Fruit fly (Drosophila melanogaster): ENCODE data around the gene Naa20B.

Naa20B gene

DNA sequence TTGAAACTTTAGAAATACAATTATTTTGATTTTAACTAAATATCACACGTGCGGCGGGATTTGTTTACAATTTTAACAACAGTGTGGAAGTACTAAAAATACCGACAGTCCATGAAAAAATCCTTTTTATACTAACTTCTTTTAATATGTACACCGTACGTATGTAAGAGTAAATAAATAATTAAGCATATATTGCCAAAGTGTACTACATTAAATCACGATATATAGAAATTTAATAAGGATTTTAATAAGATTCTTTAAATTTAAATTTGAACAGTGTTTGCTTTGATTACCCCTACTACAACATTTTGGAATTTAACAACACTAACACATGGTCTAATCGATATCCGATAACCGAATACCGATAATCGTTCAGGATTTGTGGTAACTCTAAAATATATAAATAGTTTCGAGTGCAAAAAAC lies 35.0 kb upstream of the Naa20B start, which contains the start of the genes Ski6 and CG16812 (continued):
- TF ChIP-seq CG17385 (GFP tag; optimal IDR thresholded peaks at IDR 0.05) (peak; percentile 58), CG18476 (GFP tag; optimal IDR thresholded peaks at IDR 0.05) (peak; percentile 20), CG1603 (tag; optimal IDR thresholded peaks at IDR 0.05) (peak; percentile 44), CG7786 (GFP tag; optimal IDR thresholded peaks at IDR 0.05) (peak; percentile 12), stc (GFP tag; IDR thresholded peaks at IDR 0.05) (peak; percentile 65), CG3163 (GFP tag; optimal IDR thresholded peaks at IDR 0.05) (no peak), repo (GFP tag; optimal IDR thresholded peaks at IDR 0.05) (no peak), CG6272 (GFP tag; IDR thresholded peaks at IDR 0.05) (no peak), Sox102F (GFP tag; optimal IDR thresholded peaks at IDR 0.05) (peak; percentile 81), twi (tag; optimal IDR thresholded peaks at IDR 0.05) (peak; percentile 65), Hand (GFP tag; optimal IDR thresholded peaks at IDR 0.05) (no peak), sna (GFP tag; IDR thresholded peaks at IDR 0.05; ENCODE audit: partially characterized antibody) (0 out of 2 replicates have a peak, but pooled peaks have one; percentile 21), BEAF-32 (GFP tag; optimal IDR thresholded peaks at IDR 0.05) (peak; percentile 60), CG8388 (GFP tag; optimal IDR thresholded peaks at IDR 0.05) (peak; percentile 63), CG7271 (tag; optimal IDR thresholded peaks at IDR 0.05) (peak; percentile 49), MESR4 (GFP tag; optimal IDR thresholded peaks at IDR 0.05) (peak; percentile 41), BtbVII (GFP tag; optimal IDR thresholded peaks at IDR 0.05) (no peak), Stat92E (GFP tag; optimal IDR thresholded peaks at IDR 0.05) (peak in 1 of 3 experiments; percentile 8), CkIIα-i1 (GFP tag; IDR thresholded peaks at IDR 0.05) (no peak), CG2129 (GFP tag; IDR thresholded peaks at IDR 0.05; ENCODE audit: partially characterized antibody) (no peak), CG17361 (GFP tag; IDR thresholded peaks at IDR 0.05) (peak; percentile 84), Fer1 (GFP tag; optimal IDR thresholded peaks at IDR 0.05) (no peak), ems (GFP tag; optimal IDR thresholded peaks at IDR 0.05) (no peak), CG1602 (GFP tag; optimal IDR thresholded peaks at IDR 0.05) (peak; percentile 60), nom (GFP tag; optimal IDR thresholded peaks at IDR 0.05) (no peak), Optix (GFP tag; IDR thresholded peaks at IDR 0.05) (no peak), CG9876 (GFP tag; optimal IDR thresholded peaks at IDR 0.05) (no peak), row (GFP tag; IDR thresholded peaks at IDR 0.05) (peak; percentile 78), Gug (GFP tag; IDR thresholded peaks at IDR 0.05) (no peak), tin (GFP tag; optimal IDR thresholded peaks at IDR 0.05) (peak; percentile 66), CG13624 (GFP tag; optimal IDR thresholded peaks at IDR 0.05) (peak; percentile 31), CG18262 (tag; optimal IDR thresholded peaks at IDR 0.05) (peak; percentile 76), Tbp (GFP tag; optimal IDR thresholded peaks at IDR 0.05) (no peak), CG11696 (GFP tag; IDR thresholded peaks at IDR 0.05) (0 out of 2 replicates have a peak, but pooled peaks have one; percentile 36), amos (GFP tag; IDR thresholded peaks at IDR 0.05; ENCODE audit: partially characterized antibody) (peak; percentile 16; the same call in 1 of the 2 replicates), Spps (tag; optimal IDR thresholded peaks at IDR 0.05) (peak; percentile 59), cas (GFP tag; IDR thresholded peaks at IDR 0.05) (peak; percentile 73), gsb-n (tag; optimal IDR thresholded peaks at IDR 0.05) (peak; percentile 68), Hmx (GFP tag; optimal IDR thresholded peaks at IDR 0.05) (peak; percentile 35), cad (GFP tag; optimal IDR thresholded peaks at IDR 0.05) (no peak), CG8281 (tag; optimal IDR thresholded peaks at IDR 0.05) (no peak), CG15073 (GFP tag; optimal IDR thresholded peaks at IDR 0.05) (no peak), dpn (GFP tag; optimal IDR thresholded peaks at IDR 0.05) (peak; percentile 2 to 80), CG10274 (GFP tag; optimal IDR thresholded peaks at IDR 0.05) (no peak), dmrt99B (tag; optimal IDR thresholded peaks at IDR 0.05) (no peak), CG30403 (GFP tag; optimal IDR thresholded peaks at IDR 0.05) (peak; percentile 83), Lim3 (GFP tag; IDR thresholded peaks at IDR 0.05) (no peak), bowl (GFP tag; IDR thresholded peaks at IDR 0.05) (no peak), Abd-B (GFP tag; optimal IDR thresholded peaks at IDR 0.05) (peak; percentile 50), zen (tag; optimal IDR thresholded peaks at IDR 0.05) (peak; percentile 83)

Data from whole organism, embryonic.